Fruit fly (Drosophila melanogaster): ENCODE results near the gene CG42766.
A peak's percentile ranks its signal among the peaks of the same experiment; 100 is the strongest.

Gene CG42766

DNA sequence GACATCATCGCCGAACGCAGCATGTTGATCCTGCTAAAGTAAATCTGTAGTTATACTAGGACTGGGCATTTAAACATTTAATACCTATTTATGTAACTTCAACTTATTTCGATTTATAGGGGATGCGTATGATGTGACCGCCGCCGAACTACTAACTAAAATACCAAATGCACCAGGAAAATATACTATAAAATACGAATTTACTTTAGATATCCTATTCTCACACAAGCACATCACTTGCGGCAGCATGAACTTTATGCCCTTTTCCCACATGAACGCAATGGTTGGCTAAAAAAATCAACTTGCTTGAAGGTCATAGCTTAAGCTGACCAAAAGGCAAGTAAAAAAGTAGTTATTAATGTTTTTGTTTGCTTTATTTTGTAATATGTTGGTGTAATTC is 10.0 kb downstream of the CG42766 start, which contains the start of gene ND-20:
ND-20 (minus strand) TSS at position 155 of the 400 bp plus-strand sequence.
- no peak for TF ChIP-seq fd59A (GFP tag; optimal IDR thresholded peaks at IDR 0.05)
- peak; percentile 39 for TF ChIP-seq Hr39 (GFP tag; optimal IDR thresholded peaks at IDR 0.05)
- peak; percentile 11 for TF ChIP-seq cyc (GFP tag; optimal IDR thresholded peaks at IDR 0.05)
- peak; percentile 8 for TF ChIP-seq Ets21C (GFP tag; optimal IDR thresholded peaks at IDR 0.05)
- peak; percentile 2 for TF ChIP-seq esn (GFP tag; optimal IDR thresholded peaks at IDR 0.05)
- TF ChIP-seq Eip78C (GFP tag): peak; percentile 24
- TF ChIP-seq svp (GFP tag): peak; percentile 83
- TF ChIP-seq ss (GFP tag; optimal IDR thresholded peaks at IDR 0.05): no peak
- peak; percentile 36 for TF ChIP-seq CG3032 (tag; optimal IDR thresholded peaks at IDR 0.05)
- TF ChIP-seq CG31627 (GFP tag; optimal IDR thresholded peaks at IDR 0.05): peak; percentile 10
- no peak for TF ChIP-seq acj6 (GFP tag; optimal IDR thresholded peaks at IDR 0.05)
- TF ChIP-seq CG32006 (GFP tag; optimal IDR thresholded peaks at IDR 0.05): no peak
- peak; percentile 11 for TF ChIP-seq lz (GFP tag; optimal IDR thresholded peaks at IDR 0.05)
- TF ChIP-seq CG16779 (tag; optimal IDR thresholded peaks at IDR 0.05): no peak

DNA sequence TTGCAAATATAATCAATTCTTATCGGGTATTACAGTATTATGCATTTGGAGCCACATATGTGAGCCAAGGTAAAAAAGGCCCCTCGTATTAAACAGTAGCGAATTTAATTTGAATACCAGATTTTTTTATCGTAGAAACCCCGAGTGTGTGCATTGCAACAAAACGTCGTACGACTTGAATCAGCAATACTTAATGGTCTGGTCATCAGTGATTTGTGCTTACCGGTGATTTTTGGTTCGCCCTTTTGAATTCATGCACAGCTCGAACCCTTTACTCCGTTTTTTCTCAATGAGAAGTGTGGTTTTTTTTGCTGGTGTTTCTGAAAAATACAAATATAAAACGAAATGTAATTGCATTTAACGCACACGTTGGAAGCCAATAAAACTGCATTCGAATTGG is 13.0 kb downstream of the CG42766 start:
- TF ChIP-seq acj6 (GFP tag; optimal IDR thresholded peaks at IDR 0.05) (no peak), Hr4 (GFP tag; optimal IDR thresholded peaks at IDR 0.05) (no peak), CG6854 (GFP tag; optimal IDR thresholded peaks at IDR 0.05) (no peak), ss (GFP tag; optimal IDR thresholded peaks at IDR 0.05) (no peak), Hr38 (GFP tag; optimal IDR thresholded peaks at IDR 0.05) (no peak), CG8319 (GFP tag; optimal IDR thresholded peaks at IDR 0.05) (no peak), Eip93F (GFP tag; optimal IDR thresholded peaks at IDR 0.05) (no peak), CG6163 (GFP tag; IDR thresholded peaks at IDR 0.05) (no peak), net (GFP tag; optimal IDR thresholded peaks at IDR 0.05) (no peak)

DNA sequence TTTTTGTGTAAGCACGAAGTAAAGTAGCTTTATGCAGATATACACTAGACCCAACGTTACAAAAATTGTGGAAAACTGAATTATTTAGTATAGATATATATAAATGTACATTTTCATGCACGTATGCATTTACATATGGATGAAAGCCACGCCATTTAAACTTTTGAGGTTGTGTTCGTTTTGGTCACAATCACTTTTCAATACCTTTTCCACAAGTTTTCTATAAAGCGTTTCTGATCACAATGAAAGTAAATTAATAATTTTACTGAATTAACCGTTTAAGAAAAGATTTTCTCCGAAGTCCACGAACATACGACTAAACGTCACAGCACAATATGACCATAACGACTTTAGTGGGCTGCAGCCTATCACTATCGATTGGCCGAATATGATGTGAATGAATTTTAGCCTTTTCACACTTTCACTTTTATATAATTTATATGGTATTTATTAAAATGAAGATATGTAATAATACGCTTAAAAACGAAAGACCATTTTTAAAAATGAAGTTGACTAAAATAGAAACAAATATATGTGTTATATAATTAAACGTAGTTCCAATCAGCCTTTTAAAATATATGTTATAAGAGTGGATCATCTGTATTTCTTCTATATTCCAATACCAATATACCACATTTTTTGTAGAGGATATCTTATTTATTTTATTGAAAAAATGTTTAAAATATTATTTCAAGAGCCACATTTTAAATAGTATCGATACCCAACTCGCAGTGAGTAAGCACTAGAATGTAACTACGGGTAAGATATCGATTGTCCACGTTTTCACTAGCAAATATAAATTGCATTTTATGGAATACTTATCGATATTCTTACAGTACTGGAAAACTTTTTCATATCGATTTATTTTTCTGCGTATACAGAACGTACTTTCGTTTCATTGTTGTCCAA is 15.2 kb downstream of the CG42766 start, which contains the start of the genes CG46312, eIF5 and exd:
CG46312 (minus strand) TSS at position 357 of the 909 bp plus-strand sequence.
eIF5 (minus strand) TSS at position 357 of the 909 bp plus-strand sequence.
exd (plus strand) TSS at position 851 of the 909 bp plus-strand sequence.
- TF ChIP-seq achi (GFP tag; optimal IDR thresholded peaks at IDR 0.05): peak; percentile 1
- TF ChIP-seq CG8119 (GFP tag; IDR thresholded peaks at IDR 0.05): no peak
- TF ChIP-seq Gug (GFP tag; IDR thresholded peaks at IDR 0.05): no peak
- no peak for TF ChIP-seq CG6854 (GFP tag; optimal IDR thresholded peaks at IDR 0.05)
- no peak for TF ChIP-seq Sox102F (GFP tag; optimal IDR thresholded peaks at IDR 0.05)
- no peak for TF ChIP-seq CG3032 (tag; optimal IDR thresholded peaks at IDR 0.05)
- TF ChIP-seq Eip78C (GFP tag): peak; percentile 21
- TF ChIP-seq CG10631 (GFP tag; optimal IDR thresholded peaks at IDR 0.05): peak; percentile 17

DNA sequence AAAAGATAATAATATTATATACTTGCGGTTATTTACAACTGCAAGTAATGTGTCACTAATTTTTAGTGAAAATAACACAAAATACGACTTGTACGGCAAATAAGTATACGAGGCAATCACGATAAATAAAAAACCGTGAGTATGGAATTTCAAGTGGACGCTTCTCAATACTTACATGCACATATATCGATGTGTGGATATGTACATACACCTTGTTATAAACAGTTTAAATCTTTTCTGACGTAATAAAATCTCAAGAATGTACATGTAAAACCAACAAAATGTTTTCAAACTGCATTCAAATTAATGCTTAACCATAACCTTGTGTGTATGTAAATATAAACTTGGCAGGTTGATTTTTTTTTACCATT is 15.8 kb downstream of the CG42766 start:
- no peak for TF ChIP-seq Ets21C (GFP tag; optimal IDR thresholded peaks at IDR 0.05)
- no peak for TF ChIP-seq esn (GFP tag; optimal IDR thresholded peaks at IDR 0.05)
- TF ChIP-seq Eip78C (GFP tag): peak; percentile 60

DNA sequence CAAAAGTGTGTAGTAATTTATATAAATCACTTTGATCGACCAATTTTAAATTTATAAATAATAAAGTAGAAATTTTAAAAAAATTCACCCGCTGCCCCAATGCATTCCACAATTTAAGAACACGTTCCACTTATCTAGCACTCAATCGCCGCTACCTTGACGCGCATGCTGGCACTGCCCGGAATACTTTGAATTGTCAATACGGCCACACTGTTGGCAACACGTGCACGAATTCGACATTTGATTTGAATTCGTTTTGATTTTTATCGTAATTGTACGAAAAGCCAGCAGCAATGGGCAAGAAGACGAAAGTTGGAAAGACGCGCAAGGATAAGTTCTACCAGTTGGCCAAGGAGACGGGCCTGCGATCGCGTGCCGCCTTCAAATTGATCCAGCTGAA is 20.2 kb downstream of the CG42766 start, which contains the start of gene CG8939:
CG8939 (plus strand) TSS at position 186 of the 400 bp plus-strand sequence.
- TF ChIP-seq Sox15 (GFP tag; optimal IDR thresholded peaks at IDR 0.05): no peak
- no peak for TF ChIP-seq CG32006 (GFP tag; optimal IDR thresholded peaks at IDR 0.05)
- no peak for TF ChIP-seq Lpt (GFP tag; optimal IDR thresholded peaks at IDR 0.05)
- TF ChIP-seq Eip78C (GFP tag): peak; percentile 21
- no peak for TF ChIP-seq CG10631 (GFP tag; optimal IDR thresholded peaks at IDR 0.05)
- TF ChIP-seq CG31627 (GFP tag; optimal IDR thresholded peaks at IDR 0.05): no peak

DNA sequence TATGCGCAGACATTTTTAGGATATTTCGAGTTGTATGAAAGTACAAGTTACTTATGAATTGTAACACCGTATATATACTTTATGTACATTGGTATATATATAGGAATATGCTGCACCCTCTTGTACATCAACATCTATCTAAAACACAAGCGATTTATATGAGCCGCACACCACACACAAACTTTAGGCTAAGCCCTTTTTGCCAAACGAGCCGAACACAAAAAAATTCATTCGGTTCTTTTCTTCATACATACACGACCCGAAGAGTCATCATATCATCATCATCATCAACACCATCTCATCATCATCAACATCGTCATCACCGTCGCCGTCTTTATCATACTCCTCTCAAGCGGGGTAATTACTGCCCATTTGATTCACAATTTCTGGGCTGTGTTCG is 28.4 kb downstream of the CG42766 start:
- no peak for TF ChIP-seq CG11902 (GFP tag; optimal IDR thresholded peaks at IDR 0.05)
